Fruit fly (Drosophila melanogaster): ENCODE results near the gene CG11841.

The CG11841 gene

DNA sequence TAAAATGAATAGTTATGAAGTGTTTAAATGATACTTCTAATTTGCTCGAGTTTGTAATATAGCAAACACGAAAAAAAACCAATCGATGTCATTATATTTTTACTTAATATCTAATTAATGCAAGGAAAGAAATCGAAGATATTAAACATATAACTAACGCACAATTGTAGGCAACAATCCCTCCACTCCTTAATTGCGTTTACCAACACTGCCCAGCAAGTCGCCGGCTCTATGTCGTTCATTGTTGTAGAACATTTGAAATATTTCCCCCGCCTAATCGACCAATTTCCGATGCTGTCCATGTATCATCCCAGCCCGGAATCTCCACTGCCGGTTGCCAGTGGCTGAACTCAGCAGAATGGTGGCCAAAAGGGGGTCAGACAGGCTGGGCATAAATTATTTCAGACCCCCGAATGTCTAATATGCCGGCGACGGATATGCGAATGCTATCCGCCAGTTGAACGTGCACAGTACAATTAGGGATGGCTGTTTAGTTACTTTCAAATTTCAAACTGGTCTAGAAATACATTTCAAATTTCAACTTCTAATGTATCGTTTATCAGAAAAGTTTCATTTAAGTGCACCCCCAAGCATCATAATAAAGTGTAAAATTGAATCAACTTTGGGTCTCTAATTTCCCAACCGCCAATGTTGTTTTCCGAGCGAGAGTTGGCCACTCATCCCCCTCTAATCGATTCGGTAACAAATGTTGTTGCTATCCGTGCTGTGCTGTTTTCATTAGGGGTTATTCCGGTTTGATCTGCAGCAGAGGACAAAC, 17.8 kb downstream of the CG11841 start (continued):
- no peak for TF ChIP-seq ftz-f1 (GFP tag; optimal IDR thresholded peaks at IDR 0.05)
- TF ChIP-seq dm (GFP tag; optimal IDR thresholded peaks at IDR 0.05) = no peak
- no peak for TF ChIP-seq CkIIα-i1 (GFP tag; IDR thresholded peaks at IDR 0.05)
- TF ChIP-seq CG16815 (GFP tag; optimal IDR thresholded peaks at IDR 0.05) = no peak
- TF ChIP-seq CG15269 (tag; optimal IDR thresholded peaks at IDR 0.05) = peak; percentile 49
- peak; percentile 19 for TF ChIP-seq odd (GFP tag; optimal IDR thresholded peaks at IDR 0.05)
- TF ChIP-seq eyg (GFP tag; optimal IDR thresholded peaks at IDR 0.05) = no peak
- TF ChIP-seq BEAF-32 (GFP tag; optimal IDR thresholded peaks at IDR 0.05) = no peak
- TF ChIP-seq sim (GFP tag; IDR thresholded peaks at IDR 0.05) = no peak
- TF ChIP-seq Adf1 (GFP tag; IDR thresholded peaks at IDR 0.05) = no peak
- TF ChIP-seq Fer2 (tag; optimal IDR thresholded peaks at IDR 0.05) = no peak
- TF ChIP-seq sqz (GFP tag; optimal IDR thresholded peaks at IDR 0.05) = no peak
- no peak for TF ChIP-seq bbx (GFP tag; IDR thresholded peaks at IDR 0.05; ENCODE audit: partially characterized antibody)
- TF ChIP-seq CG10979 (tag; optimal IDR thresholded peaks at IDR 0.05) = peak; percentile 15
- no peak for TF ChIP-seq CG4820 (GFP tag; optimal IDR thresholded peaks at IDR 0.05)
- peak; percentile 32 for TF ChIP-seq CG10209 (GFP tag; optimal IDR thresholded peaks at IDR 0.05)
- no peak for TF ChIP-seq CG30020 (tag; optimal IDR thresholded peaks at IDR 0.05)
- peak; percentile 66 for TF ChIP-seq slbo (GFP tag; IDR thresholded peaks at IDR 0.05)
- no peak for TF ChIP-seq Drgx (GFP tag; IDR thresholded peaks at IDR 0.05)
- TF ChIP-seq CG8944 (GFP tag; optimal IDR thresholded peaks at IDR 0.05) = no peak
- TF ChIP-seq CG34422 (GFP tag; IDR thresholded peaks at IDR 0.05) = peak; percentile 72; the same call in 1 of the 3 replicates
- TF ChIP-seq Sry-β (GFP tag; optimal IDR thresholded peaks at IDR 0.05) = no peak
- peak; percentile 18 for TF ChIP-seq gcm (GFP tag; optimal IDR thresholded peaks at IDR 0.05)
- peak; percentile 28 for TF ChIP-seq gro (GFP tag; optimal IDR thresholded peaks at IDR 0.05)
- TF ChIP-seq ranshi (GFP tag; IDR thresholded peaks at IDR 0.05) = 0 out of 2 replicates have a peak, but pooled peaks have one; percentile 7
- no peak for TF ChIP-seq CG1832 (GFP tag; optimal IDR thresholded peaks at IDR 0.05)
- TF ChIP-seq klu (GFP tag; IDR thresholded peaks at IDR 0.05) = no peak
- peak; percentile 26 for TF ChIP-seq CG15011 (GFP tag; optimal IDR thresholded peaks at IDR 0.05)
- peak; percentile 60; the same call in 1 of the 2 replicates for TF ChIP-seq stc (GFP tag; IDR thresholded peaks at IDR 0.05)
- peak; percentile 43 for TF ChIP-seq CG13296 (GFP tag; optimal IDR thresholded peaks at IDR 0.05)
- TF ChIP-seq dan (GFP tag; IDR thresholded peaks at IDR 0.05) = no peak
- peak; percentile 49 for TF ChIP-seq sob (GFP tag; IDR thresholded peaks at IDR 0.05)
- TF ChIP-seq Hmr (GFP tag; optimal IDR thresholded peaks at IDR 0.05) = peak; percentile 66
- no peak for TF ChIP-seq sr (GFP tag; IDR thresholded peaks at IDR 0.05)
- no peak for TF ChIP-seq CG6254 (GFP tag; optimal IDR thresholded peaks at IDR 0.05)
- TF ChIP-seq Optix (GFP tag; IDR thresholded peaks at IDR 0.05) = no peak
- TF ChIP-seq CG6813 (GFP tag; optimal IDR thresholded peaks at IDR 0.05) = peak; percentile 38
- peak; percentile 3 for TF ChIP-seq CG14710 (tag; optimal IDR thresholded peaks at IDR 0.05)
- peak; percentile 80 for TF ChIP-seq CG12769 (tag; optimal IDR thresholded peaks at IDR 0.05)
- peak; percentile 44 for TF ChIP-seq zfh2 (GFP tag; optimal IDR thresholded peaks at IDR 0.05)
- TF ChIP-seq CG8924 (tag; optimal IDR thresholded peaks at IDR 0.05) = peak; percentile 28
- TF ChIP-seq NC2β (GFP tag; optimal IDR thresholded peaks at IDR 0.05) = no peak
- TF ChIP-seq CG12236 (GFP tag; optimal IDR thresholded peaks at IDR 0.05) = no peak
- TF ChIP-seq CrebB (tag; optimal IDR thresholded peaks at IDR 0.05) = peak; percentile 45
- no peak for TF ChIP-seq CG2129 (GFP tag; IDR thresholded peaks at IDR 0.05; ENCODE audit: partially characterized antibody)
- TF ChIP-seq CG11560 (tag; IDR thresholded peaks at IDR 0.05) = no peak
- TF ChIP-seq CG17829 (tag; optimal IDR thresholded peaks at IDR 0.05) = peak; percentile 22
- no peak for TF ChIP-seq ssp (GFP tag; IDR thresholded peaks at IDR 0.05)
- no peak for TF ChIP-seq pnt (GFP tag; optimal IDR thresholded peaks at IDR 0.05)
- no peak for TF ChIP-seq Sox100B (GFP tag; optimal IDR thresholded peaks at IDR 0.05)
